Fruit fly (Drosophila melanogaster): Measurements from ENCODE around the gene CG42637.

CG42637 gene

DNA sequence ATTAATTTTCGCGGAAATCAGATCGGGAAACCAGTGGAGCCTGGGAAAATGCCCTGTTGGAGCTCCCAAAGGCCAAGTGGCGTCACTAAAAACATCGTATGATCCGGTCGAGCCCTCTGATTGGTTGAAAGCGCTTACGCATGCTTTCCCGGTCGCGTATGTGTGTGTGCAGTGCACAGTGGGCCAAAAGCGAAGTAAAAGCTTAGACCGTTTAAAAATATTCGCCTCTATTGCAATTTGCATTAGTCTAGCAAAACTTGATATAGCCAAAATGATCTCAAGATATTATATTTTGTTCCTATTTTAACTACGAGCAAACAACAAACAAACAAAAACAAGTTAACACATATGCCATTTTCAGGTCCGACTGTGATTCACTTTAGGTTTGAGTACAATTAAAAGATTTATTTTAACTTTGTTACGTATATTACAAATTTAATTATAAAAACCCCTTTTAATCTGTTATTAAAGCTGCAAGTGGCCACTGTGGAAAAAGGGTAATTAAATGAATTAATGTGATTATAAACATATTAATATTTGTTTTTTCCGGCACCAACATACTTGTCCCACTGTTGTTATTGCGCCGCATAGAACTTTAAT, 934 bp upstream of the CG42637 start (continued):
- TF ChIP-seq CG10431 (GFP tag; optimal IDR thresholded peaks at IDR 0.05) (peak; percentile 72), CG6689 (GFP tag; IDR thresholded peaks at IDR 0.05) (peak; percentile 56; the same call in 1 of the 2 replicates), Atf-2 (GFP tag; optimal IDR thresholded peaks at IDR 0.05) (peak; percentile 79), Sox100B (GFP tag; optimal IDR thresholded peaks at IDR 0.05) (peak; percentile 94), MESR4 (GFP tag; optimal IDR thresholded peaks at IDR 0.05) (no peak), Doc2 (GFP tag; IDR thresholded peaks at IDR 0.05) (no peak), CG17912 (GFP tag; optimal IDR thresholded peaks at IDR 0.05) (peak; percentile 36), disco-r (GFP tag; optimal IDR thresholded peaks at IDR 0.05) (peak; percentile 58), CG4424 (GFP tag; optimal IDR thresholded peaks at IDR 0.05) (peak; percentile 86), Gsc (GFP tag; IDR thresholded peaks at IDR 0.05) (no peak), ase (GFP tag; IDR thresholded peaks at IDR 0.05) (0 out of 3 replicates have a peak, but pooled peaks have one; percentile 11), CG14965 (GFP tag; optimal IDR thresholded peaks at IDR 0.05; ENCODE audit: borderline replicate concordance) (peak; percentile 57), Dp (GFP tag; optimal IDR thresholded peaks at IDR 0.05) (no peak), CG7372 (GFP tag; IDR thresholded peaks at IDR 0.05) (peak; percentile 58), CG2120 (GFP tag; optimal IDR thresholded peaks at IDR 0.05) (peak; percentile 90), HmgD (GFP tag; optimal IDR thresholded peaks at IDR 0.05) (peak; percentile 31), Dfd (GFP tag; optimal IDR thresholded peaks at IDR 0.05) (no peak), dysf (GFP tag; IDR thresholded peaks at IDR 0.05) (peak; percentile 81; the same call in 2 of the 3 replicates), fd64A (GFP tag; optimal IDR thresholded peaks at IDR 0.05) (peak; percentile 55), otp (GFP tag; IDR thresholded peaks at IDR 0.05) (peak; percentile 56; the same call in 1 of the 3 replicates), onecut (GFP tag; IDR thresholded peaks at IDR 0.05) (peak; percentile 76), CG1529 (GFP tag; optimal IDR thresholded peaks at IDR 0.05) (peak; percentile 73), CG2875 (GFP tag; optimal IDR thresholded peaks at IDR 0.05) (peak; percentile 77), gfzf (GFP tag; optimal IDR thresholded peaks at IDR 0.05) (no peak), CG5245 (GFP tag; optimal IDR thresholded peaks at IDR 0.05) (peak; percentile 44), Hmr (GFP tag; optimal IDR thresholded peaks at IDR 0.05) (peak; percentile 90), grn (GFP tag; optimal IDR thresholded peaks at IDR 0.05) (peak; percentile 57), Ravus (GFP tag; IDR thresholded peaks at IDR 0.05) (no peak), ato (GFP tag; IDR thresholded peaks at IDR 0.05; ENCODE audit: partially characterized antibody) (peak; percentile 44; the same call in 1 of the 2 replicates), CG9215 (GFP tag; IDR thresholded peaks at IDR 0.05) (peak; percentile 76), Dll (GFP tag; IDR thresholded peaks at IDR 0.05; ENCODE audit: partially characterized antibody) (peak; percentile 33; the same call in 1 of the 4 replicates), gro (GFP tag; optimal IDR thresholded peaks at IDR 0.05) (peak; percentile 39), ind (GFP tag; optimal IDR thresholded peaks at IDR 0.05) (peak; percentile 81), mld (GFP tag; IDR thresholded peaks at IDR 0.05; ENCODE audit: partially characterized antibody) (no peak), CG7357 (GFP tag; IDR thresholded peaks at IDR 0.05) (peak; percentile 55; the same call in 1 of the 3 replicates), dmrt99B (tag; optimal IDR thresholded peaks at IDR 0.05) (peak; percentile 91), HLHmδ (GFP tag; optimal IDR thresholded peaks at IDR 0.05) (no peak), Drgx (GFP tag; IDR thresholded peaks at IDR 0.05) (peak; percentile 78), CG3163 (GFP tag; optimal IDR thresholded peaks at IDR 0.05) (no peak), Bgb (GFP tag; IDR thresholded peaks at IDR 0.05; ENCODE audit: partially characterized antibody) (peak; percentile 57), ash1 (GFP tag; optimal IDR thresholded peaks at IDR 0.05) (no peak), CG10147 (GFP tag; optimal IDR thresholded peaks at IDR 0.05) (peak; percentile 87), CkIIα-i1 (GFP tag; IDR thresholded peaks at IDR 0.05) (no peak), CG12769 (tag; optimal IDR thresholded peaks at IDR 0.05) (no peak), CG11093 (GFP tag; IDR thresholded peaks at IDR 0.05) (0 out of 3 replicates have a peak, but pooled peaks have one; percentile 43), HHEX (GFP tag; optimal IDR thresholded peaks at IDR 0.05) (peak; percentile 86), CG12659 (GFP tag; optimal IDR thresholded peaks at IDR 0.05) (peak; percentile 93), CG8089 (GFP tag; optimal IDR thresholded peaks at IDR 0.05) (peak; percentile 63), her (GFP tag; optimal IDR thresholded peaks at IDR 0.05) (peak; percentile 73), CG3838 (GFP tag; optimal IDR thresholded peaks at IDR 0.05) (peak; percentile 51)
